Fruit fly (Drosophila melanogaster) whole organism, embryonic: ENCODE data around the gene Iyd.

Experiments
- Bgb ChIP-seq: fragments of 200-800 bp; sonication (Bioruptor generic); IDR thresholded peaks from 2 replicates; pipeline ENCODE4 v1.3.6; 2022; ENCODE audit warnings: missing biosample characterization, missing genetic modification characterization; ENCODE audit not compliant: partially characterized antibody
- BtbVII ChIP-seq: fragments of 200-800 bp; sonication (Bioruptor generic); optimal IDR thresholded peaks from 3 replicates; lab custom pipeline; 2017; ENCODE audit warnings: missing biosample characterization, mild to moderate bottlenecking, missing genetic modification characterization
- CG11696 ChIP-seq: fragments of 200-800 bp; sonication (Bioruptor generic); IDR thresholded peaks from 2 replicates; pipeline ENCODE4 v1.3.6; 2022; ENCODE audit warnings: missing biosample characterization, missing genetic modification characterization
- CG12299 ChIP-seq: fragments of 200-800 bp; sonication (Bioruptor generic); optimal IDR thresholded peaks from 2 replicates; lab custom pipeline; 2018; ENCODE audit warnings: missing biosample characterization, mild to moderate bottlenecking, missing genetic modification characterization
- CG14441 ChIP-seq: fragments of 200-800 bp; sonication (Bioruptor generic); IDR thresholded peaks from 2 replicates; pipeline ENCODE4 v1.3.6; 2022; ENCODE audit warnings: missing biosample characterization, missing genetic modification characterization
- CG16813 ChIP-seq: fragments of 200-800 bp; sonication (Bioruptor generic); IDR thresholded peaks from 3 replicates; pipeline ENCODE4 v1.3.6; 2022; ENCODE audit warnings: missing biosample characterization, missing genetic modification characterization; ENCODE audit not compliant: partially characterized antibody
- CG17328 ChIP-seq: fragments of 200-800 bp; sonication (Bioruptor generic); IDR thresholded peaks from 2 replicates; pipeline ENCODE4 v1.3.6; 2022; ENCODE audit warnings: missing biosample characterization, missing genetic modification characterization
- CG17612 ChIP-seq: fragments of 200-800 bp; sonication (Bioruptor generic); IDR thresholded peaks from 2 replicates; pipeline ENCODE4 v1.3.6; 2022; ENCODE audit warnings: missing biosample characterization, missing genetic modification characterization
- CG3838 ChIP-seq: fragments of 200-800 bp; sonication (Bioruptor generic); optimal IDR thresholded peaks from 3 replicates; lab custom pipeline; 2016; ENCODE audit warnings: missing biosample characterization, missing genetic modification characterization
- CG3847 ChIP-seq: fragments of 200-800 bp; sonication (Bioruptor generic); IDR thresholded peaks from 2 replicates; pipeline ENCODE4 v1.3.6; 2022; ENCODE audit warnings: missing biosample characterization, missing genetic modification characterization
- CG4854 ChIP-seq: fragments of 200-800 bp; sonication (Bioruptor generic); optimal IDR thresholded peaks from 2 replicates; lab custom pipeline; 2016; ENCODE audit warnings: missing biosample characterization, missing genetic modification characterization, inconsistent platforms
- CG5953 ChIP-seq: fragments of 200-800 bp; sonication (Bioruptor generic); IDR thresholded peaks from 2 replicates; pipeline ENCODE4 v1.3.6; 2022; ENCODE audit warnings: missing biosample characterization, missing genetic modification characterization
- CG8089 ChIP-seq: fragments of 200-800 bp; sonication (Bioruptor generic); optimal IDR thresholded peaks from 3 replicates; lab custom pipeline; 2016; ENCODE audit warnings: missing biosample characterization, missing genetic modification characterization
- CG9437 ChIP-seq: fragments of 200-800 bp; sonication (Bioruptor generic); optimal IDR thresholded peaks from 2 replicates; lab custom pipeline; 2018; ENCODE audit warnings: missing biosample characterization, mild to moderate bottlenecking, missing genetic modification characterization
- Gug ChIP-seq: fragments of 200-800 bp; sonication (Bioruptor generic); IDR thresholded peaks from 4 replicates; pipeline ENCODE4 v1.3.6; 2022; ENCODE audit warnings: missing biosample characterization, missing genetic modification characterization
- Hey ChIP-seq: fragments of 200-800 bp; sonication (Bioruptor generic); optimal IDR thresholded peaks from 3 replicates; lab custom pipeline; 2018; ENCODE audit warnings: missing biosample characterization, mild to moderate bottlenecking, missing genetic modification characterization
- Hr39 ChIP-seq: fragments of >200 bp; optimal IDR thresholded peaks from 2 replicates; lab custom pipeline; 2017
- Hr51 ChIP-seq, 2 experiments: fragments of 200-800 bp; sonication (Bioruptor generic); optimal IDR thresholded peaks; 2 replicates in 1 of 2; 3 replicates in 1 of 2; lab custom pipeline; 2016 to 2018; ENCODE audit warnings: missing biosample characterization in 2 of 2, missing genetic modification characterization in 2 of 2, mild to moderate bottlenecking in 1 of 2, moderate library complexity in 1 of 2
- Med ChIP-seq: fragments of 200-800 bp; sonication (Bioruptor generic); peaks from one replicate; lab custom pipeline; 2016; ENCODE audit warnings: missing biosample characterization, missing genetic modification characterization, mild to moderate bottlenecking, inconsistent platforms, moderate library complexity
- NFAT ChIP-seq: fragments of 200-800 bp; sonication (Bioruptor generic); IDR thresholded peaks from 2 replicates; pipeline ENCODE4 v1.3.6; 2022; ENCODE audit warnings: missing biosample characterization, missing genetic modification characterization
- Ravus ChIP-seq: fragments of 200-800 bp; sonication (Bioruptor generic); IDR thresholded peaks from 2 replicates; pipeline ENCODE4 v1.3.6; 2022; ENCODE audit warnings: missing biosample characterization, missing genetic modification characterization
- Sin3A ChIP-seq: fragments of >200 bp; optimal IDR thresholded peaks from 2 replicates; lab custom pipeline; 2018
- Sry-β ChIP-seq: fragments of 200-800 bp; sonication (Bioruptor generic); optimal IDR thresholded peaks from 2 replicates; lab custom pipeline; 2018; ENCODE audit warnings: missing biosample characterization, mild to moderate bottlenecking, missing genetic modification characterization, moderate library complexity
- amos ChIP-seq: fragments of 200-800 bp; sonication (Bioruptor generic); IDR thresholded peaks from 2 replicates; pipeline ENCODE4 v1.3.6; 2022; ENCODE audit warnings: missing biosample characterization, missing genetic modification characterization; ENCODE audit not compliant: partially characterized antibody
- crp ChIP-seq, 2 experiments: fragments of 200-800 bp; sonication (Bioruptor generic); optimal IDR thresholded peaks; 2 replicates in 1 of 2; 3 replicates in 1 of 2; lab custom pipeline; 2017; ENCODE audit warnings: missing biosample characterization in 2 of 2, missing genetic modification characterization in 2 of 2, mild to moderate bottlenecking in 1 of 2, moderate library complexity in 1 of 2
- dmrt99B ChIP-seq: fragments of 200-800 bp; sonication (Bioruptor generic); optimal IDR thresholded peaks from 2 replicates; lab custom pipeline; 2018; ENCODE audit warnings: missing biosample characterization, mild to moderate bottlenecking, missing genetic modification characterization, moderate library complexity
- exex ChIP-seq: fragments of 200-800 bp; sonication (Bioruptor generic); optimal IDR thresholded peaks from 4 replicates; lab custom pipeline; 2018; ENCODE audit warnings: missing biosample characterization, mild to moderate bottlenecking, missing genetic modification characterization, moderate library complexity
- fu2 ChIP-seq: fragments of 200-800 bp; sonication (Bioruptor generic); optimal IDR thresholded peaks from 2 replicates; lab custom pipeline; 2016; ENCODE audit warnings: missing biosample characterization, missing genetic modification characterization
- grn ChIP-seq: fragments of 200-800 bp; sonication (Bioruptor generic); optimal IDR thresholded peaks from 3 replicates; lab custom pipeline; 2017; ENCODE audit warnings: missing biosample characterization, missing genetic modification characterization
- h ChIP-seq: fragments of >200 bp; optimal IDR thresholded peaks from 2 replicates; lab custom pipeline; 2017
- her ChIP-seq: fragments of 200-800 bp; sonication (Bioruptor generic); optimal IDR thresholded peaks from 2 replicates; lab custom pipeline; 2016; ENCODE audit warnings: missing biosample characterization, missing genetic modification characterization
- hkb ChIP-seq, 2 experiments: fragments of 200-800 bp in 1 of 2; fragments of >200 bp in 1 of 2; sonication (Bioruptor generic) in 1 of 2; IDR thresholded peaks in 1 of 2; optimal IDR thresholded peaks in 1 of 2; 2 replicates each; pipeline versions ENCODE4 v1.3.6 to Lab custom; 2017 to 2022; ENCODE audit warnings: missing biosample characterization in 1 of 2, missing genetic modification characterization in 1 of 2
- insv ChIP-seq, 2 experiments: fragments of 200-800 bp; sonication (Bioruptor generic); optimal IDR thresholded peaks; 3 replicates each; lab custom pipeline; 2016 to 2018; ENCODE audit warnings: missing biosample characterization in 2 of 2, missing genetic modification characterization in 2 of 2
- luna ChIP-seq: fragments of 200-800 bp; sonication (Bioruptor generic); optimal IDR thresholded peaks from 2 replicates; lab custom pipeline; 2016; ENCODE audit warnings: missing biosample characterization, missing genetic modification characterization
- mirr ChIP-seq: fragments of 200-800 bp; sonication (Bioruptor generic); optimal IDR thresholded peaks from 3 replicates; lab custom pipeline; 2018; ENCODE audit warnings: missing biosample characterization, mild to moderate bottlenecking, missing genetic modification characterization
- nerfin-2 ChIP-seq: fragments of 200-800 bp; sonication (Bioruptor generic); IDR thresholded peaks from 2 replicates; pipeline ENCODE4 v1.3.6; 2022; ENCODE audit warnings: missing biosample characterization, missing genetic modification characterization; ENCODE audit not compliant: partially characterized antibody
- onecut ChIP-seq: fragments of 200-800 bp; sonication (Bioruptor generic); IDR thresholded peaks from 2 replicates; pipeline ENCODE4 v1.3.6; 2022; ENCODE audit warnings: missing biosample characterization, missing genetic modification characterization
- peb ChIP-seq: fragments of 200-800 bp; sonication (Bioruptor generic); IDR thresholded peaks from 2 replicates; pipeline ENCODE4 v1.3.6; 2022; ENCODE audit warnings: missing biosample characterization, missing genetic modification characterization
- psq ChIP-seq: fragments of 200-800 bp; sonication (Bioruptor generic); optimal IDR thresholded peaks from 2 replicates; lab custom pipeline; 2017; ENCODE audit warnings: missing biosample characterization, missing genetic modification characterization
- ranshi ChIP-seq: fragments of 200-800 bp; sonication (Bioruptor generic); IDR thresholded peaks from 2 replicates; pipeline ENCODE4 v1.3.6; 2022; ENCODE audit warnings: missing biosample characterization, missing genetic modification characterization
- seq ChIP-seq: fragments of 200-800 bp; sonication (Bioruptor generic); IDR thresholded peaks from 2 replicates; pipeline ENCODE4 v1.3.6; 2022; ENCODE audit warnings: missing biosample characterization, missing genetic modification characterization
- slou ChIP-seq: fragments of 200-800 bp; sonication (Bioruptor generic); optimal IDR thresholded peaks from 3 replicates; lab custom pipeline; 2016; ENCODE audit warnings: missing biosample characterization, missing genetic modification characterization
- sr ChIP-seq: fragments of 200-800 bp; sonication (Bioruptor generic); IDR thresholded peaks from 3 replicates; pipeline ENCODE4 v1.3.6; 2022; ENCODE audit warnings: missing biosample characterization, missing genetic modification characterization
- tup ChIP-seq: fragments of 200-800 bp; sonication (Bioruptor generic); optimal IDR thresholded peaks from 2 replicates; lab custom pipeline; 2016; ENCODE audit warnings: missing biosample characterization, mild to moderate bottlenecking, missing genetic modification characterization, moderate library complexity
- twi ChIP-seq: fragments of 200-800 bp; optimal IDR thresholded peaks from 2 replicates; lab custom pipeline; 2019; ENCODE audit warnings: missing biosample characterization, mild to moderate bottlenecking, missing genetic modification characterization, moderate library complexity
- vfl ChIP-seq: fragments of 200-800 bp; sonication (Bioruptor generic); optimal IDR thresholded peaks from 2 replicates; lab custom pipeline; 2016; ENCODE audit warnings: missing biosample characterization, missing genetic modification characterization
- zfh1 ChIP-seq: fragments of 200-800 bp; sonication (Bioruptor generic); IDR thresholded peaks from 3 replicates; pipeline ENCODE4 v1.3.6; 2022; ENCODE audit warnings: missing biosample characterization, missing genetic modification characterization

The Iyd gene

dm6 chr3L:11074043-11074853 lies 21.8 kb downstream of the Iyd start, which contains the start of the genes Pfdn2 and Noc1 (continued):
- TF ChIP-seq CG16813 (no peak), BtbVII (GFP tag; lab: Kevin White, UChicago) (no peak), psq (GFP tag; lab: Kevin White, UChicago) (no peak), Gug (0 out of 4 replicates have a peak, but pooled peaks have one; percentile 33), CG3847 (GFP tag; lab: Robert Waterston, UW) (0 out of 2 replicates have a peak, but pooled peaks have one; percentile 26), ranshi (GFP tag; lab: Robert Waterston, UW) (no peak), fu2 (GFP tag; lab: Kevin White, UChicago) (no peak), slou (GFP tag; lab: Kevin White, UChicago) (no peak), Bgb (GFP tag; lab: Robert Waterston, UW) (no peak; the same call in 1 of the 2 replicates), Hr39 (no peak), zfh1 (GFP tag; lab: Robert Waterston, UW) (peak; percentile 52; the same call in 2 of the 3 replicates), dmrt99B (tag; lab: Kevin White, UChicago) (no peak), onecut (GFP tag; lab: Robert Waterston, UW) (no peak), CG4854 (GFP tag; lab: Kevin White, UChicago) (no peak), CG3838 (no peak), hkb (optimal IDR thresholded peaks at IDR 0.05; lab: Kevin White, UChicago) (no peak), hkb (GFP tag; IDR thresholded peaks at IDR 0.05; lab: Robert Waterston, UW) (no peak; the same call in 1 of the 2 replicates), peb (GFP tag; lab: Robert Waterston, UW) (no peak), Hey (tag; lab: Kevin White, UChicago) (no peak), Sin3A (lab: Kevin White, UChicago) (peak; percentile 5)

dm6 chr3L:11071057-11071456 lies 25.0 kb downstream of the Iyd start:
- TF ChIP-seq exex, result peak; percentile 79
- TF ChIP-seq Sry-β (GFP tag; lab: Kevin White, UChicago), result no peak
- peak; percentile 30 for TF ChIP-seq grn
- peak; percentile 18 for TF ChIP-seq Med (GFP tag; lab: Kevin White, UChicago)
- 0 out of 2 replicates have a peak, but pooled peaks have one; percentile 27 for TF ChIP-seq nerfin-2
- no peak for TF ChIP-seq luna (GFP tag; lab: Kevin White, UChicago)
- peak; percentile 83 for TF ChIP-seq CG11696
- no peak for TF ChIP-seq vfl (GFP tag; lab: Kevin White, UChicago)
- TF ChIP-seq mirr (GFP tag; lab: Kevin White, UChicago), result peak; percentile 79

- TF ChIP-seq her (GFP tag; lab: Kevin White, UChicago) (no peak), NFAT (GFP tag; lab: Robert Waterston, UW) (peak; percentile 23; the same call in 1 of the 2 replicates), h (no peak), CG14441 (GFP tag; lab: Robert Waterston, UW) (no peak), insv (GFP tag; optimal IDR thresholded peaks at IDR 0.05; lab: Kevin White, UChicago) (no peak), sr (GFP tag; lab: Robert Waterston, UW) (no peak), CG5953 (no peak), twi (no peak), amos (GFP tag; lab: Robert Waterston, UW) (peak; percentile 37; the same call in 1 of the 2 replicates), seq (no peak), CG8089 (GFP tag; lab: Kevin White, UChicago) (no peak), Ravus (GFP tag; lab: Robert Waterston, UW) (no peak), CG17612 (no peak), exex (no peak), CG17328 (GFP tag; lab: Robert Waterston, UW) (peak; percentile 30; the same call in 1 of the 2 replicates), ranshi (GFP tag; lab: Robert Waterston, UW) (peak; percentile 19; the same call in 1 of the 2 replicates), mirr (GFP tag; lab: Kevin White, UChicago) (peak; percentile 23), CG9437 (GFP tag; lab: Kevin White, UChicago) (peak; percentile 1), CG12299 (tag; lab: Kevin White, UChicago) (no peak), Hr51 (GFP tag; optimal IDR thresholded peaks at IDR 0.05; lab: Kevin White, UChicago) (no peak), tup (GFP tag; lab: Kevin White, UChicago) (no peak), crp (GFP tag; optimal IDR thresholded peaks at IDR 0.05; lab: Kevin White, UChicago) (peak in 1 of 2 experiments; percentile 77)
Measured at dm6 chr3L:11070372-11070854, 25.6 kb downstream of the Iyd start, which contains the start of gene Mocs1. Mocs1 (plus strand) TSS chr3L:11070526.
